Fruit fly (Drosophila melanogaster): ENCODE measurements around the gene Sry-delta.

The Sry-delta gene

dm6 chr3R:30038628-30039027, 4.5 kb upstream of the Sry-delta start, which contains the start of gene janB:
Gene janB (minus strand): TSS chr3R:30038728.
- TF ChIP-seq CG6854 (GFP tag; optimal IDR thresholded peaks at IDR 0.05) (no peak), CG16779 (tag; optimal IDR thresholded peaks at IDR 0.05) (no peak), Lpt (GFP tag; optimal IDR thresholded peaks at IDR 0.05) (no peak), CG10669 (GFP tag; optimal IDR thresholded peaks at IDR 0.05) (no peak), Hr39 (GFP tag; optimal IDR thresholded peaks at IDR 0.05) (no peak)

- TF ChIP-seq pdm3 (GFP tag; optimal IDR thresholded peaks at IDR 0.05) (no peak), CG6163 (GFP tag; IDR thresholded peaks at IDR 0.05) (no peak), CG6792 (GFP tag; optimal IDR thresholded peaks at IDR 0.05) (no peak), CG4318 (GFP tag; optimal IDR thresholded peaks at IDR 0.05) (no peak), CG8119 (GFP tag; IDR thresholded peaks at IDR 0.05) (no peak), salr (GFP tag; optimal IDR thresholded peaks at IDR 0.05) (no peak), CG3032 (tag; optimal IDR thresholded peaks at IDR 0.05) (peak; percentile 18), ss (GFP tag; optimal IDR thresholded peaks at IDR 0.05) (no peak), Lpt (GFP tag; optimal IDR thresholded peaks at IDR 0.05) (no peak), CG16779 (tag; optimal IDR thresholded peaks at IDR 0.05) (no peak), dsx (GFP tag; optimal IDR thresholded peaks at IDR 0.05; ENCODE audit: poor library complexity, severe bottlenecking) (peak; percentile 91), Gug (GFP tag; IDR thresholded peaks at IDR 0.05) (no peak), CG1621 (tag; optimal IDR thresholded peaks at IDR 0.05) (no peak), Eip78C (GFP tag) (no peak), esn (GFP tag; optimal IDR thresholded peaks at IDR 0.05) (peak; percentile 45)
Measured at dm6 chr3R:30039494-30039893, 3.6 kb upstream of the Sry-delta start, which contains the start of the genes janA, Sry-alpha and Sry-beta. Gene janA (minus strand): TSS chr3R:30039533. Gene Sry-alpha (plus strand): TSS chr3R:30039719. Gene Sry-beta (plus strand): TSS chr3R:30039719.

dm6 chr3R:30040879-30041278, 2.3 kb upstream of the Sry-delta start:
- TF ChIP-seq fd85E (GFP tag; optimal IDR thresholded peaks at IDR 0.05) (no peak), Hr4 (GFP tag; optimal IDR thresholded peaks at IDR 0.05) (no peak), CG8632 (GFP tag; optimal IDR thresholded peaks at IDR 0.05) (no peak), CG1621 (tag; optimal IDR thresholded peaks at IDR 0.05) (no peak), Smox (GFP tag; optimal IDR thresholded peaks at IDR 0.05) (no peak), CG3032 (tag; optimal IDR thresholded peaks at IDR 0.05) (no peak), salr (GFP tag; optimal IDR thresholded peaks at IDR 0.05) (no peak), CG6808 (GFP tag; optimal IDR thresholded peaks at IDR 0.05) (no peak), Eip78C (GFP tag) (no peak), CG10631 (GFP tag; optimal IDR thresholded peaks at IDR 0.05) (no peak), fkh (GFP tag; optimal IDR thresholded peaks at IDR 0.05) (no peak), topi (GFP tag; optimal IDR thresholded peaks at IDR 0.05) (no peak), CG6163 (GFP tag; IDR thresholded peaks at IDR 0.05) (no peak), pdm3 (GFP tag; optimal IDR thresholded peaks at IDR 0.05) (no peak), CG7368 (GFP tag; optimal IDR thresholded peaks at IDR 0.05) (no peak), CG16779 (tag; optimal IDR thresholded peaks at IDR 0.05) (no peak), Sox14 (GFP tag; optimal IDR thresholded peaks at IDR 0.05) (no peak), Ets96B (tag; optimal IDR thresholded peaks at IDR 0.05) (no peak), CG34406 (GFP tag; optimal IDR thresholded peaks at IDR 0.05) (no peak)

- TF ChIP-seq fkh (GFP tag; optimal IDR thresholded peaks at IDR 0.05): peak; percentile 82
- peak; percentile 91 for TF ChIP-seq Eip93F (GFP tag; optimal IDR thresholded peaks at IDR 0.05)
- peak; percentile 80 for TF ChIP-seq CG6808 (GFP tag; optimal IDR thresholded peaks at IDR 0.05)
- TF ChIP-seq Met (GFP tag; optimal IDR thresholded peaks at IDR 0.05): peak; percentile 95
- TF ChIP-seq lz (GFP tag; optimal IDR thresholded peaks at IDR 0.05): peak; percentile 96
- TF ChIP-seq OdsH (GFP tag; optimal IDR thresholded peaks at IDR 0.05): peak; percentile 92
- TF ChIP-seq CG3032 (tag; optimal IDR thresholded peaks at IDR 0.05): peak; percentile 90
- no peak for TF ChIP-seq CG4318 (GFP tag; optimal IDR thresholded peaks at IDR 0.05)
- peak; percentile 89 for TF ChIP-seq net (GFP tag; optimal IDR thresholded peaks at IDR 0.05)
- peak; percentile 97 for TF ChIP-seq esn (GFP tag; optimal IDR thresholded peaks at IDR 0.05)
- TF ChIP-seq CG1621 (tag; optimal IDR thresholded peaks at IDR 0.05): peak; percentile 78
- peak; percentile 78 for TF ChIP-seq fd59A (GFP tag; optimal IDR thresholded peaks at IDR 0.05)
- peak; percentile 92 for TF ChIP-seq CG10631 (GFP tag; optimal IDR thresholded peaks at IDR 0.05)
- peak; percentile 80 for TF ChIP-seq dac (GFP tag; optimal IDR thresholded peaks at IDR 0.05)
- peak; percentile 97 for TF ChIP-seq cyc (GFP tag; optimal IDR thresholded peaks at IDR 0.05)
- peak; percentile 94 for TF ChIP-seq CG3919 (GFP tag; optimal IDR thresholded peaks at IDR 0.05)
- TF ChIP-seq CG6792 (GFP tag; optimal IDR thresholded peaks at IDR 0.05): peak; percentile 92
- peak; percentile 49 to 86 for TF ChIP-seq salr (GFP tag; optimal IDR thresholded peaks at IDR 0.05)
- TF ChIP-seq CG11294 (GFP tag; IDR thresholded peaks at IDR 0.05): peak; percentile 85
- TF ChIP-seq Sox15 (GFP tag; optimal IDR thresholded peaks at IDR 0.05): peak; percentile 90
- TF ChIP-seq Ets96B (tag; optimal IDR thresholded peaks at IDR 0.05): peak; percentile 86
- TF ChIP-seq CG6276 (GFP tag; optimal IDR thresholded peaks at IDR 0.05): no peak
Measured at dm6 chr3R:30046029-30047001, 3.2 kb downstream of the Sry-delta start, which contains the start of the genes RpL32 and CG7943. Gene RpL32 (minus strand): TSS chr3R:30046161. Gene CG7943 (plus strand): TSS chr3R:30046470.

Measured in whole organism, prepupa.